Worm (Caenorhabditis elegans) whole organism, late embryonic: Measurements from ENCODE around the gene unc-22.

ENCODE experiments used
- C08G9.2 ChIP-seq: sonication (generic microtip); optimal IDR thresholded peaks from 2 replicates; lab custom pipeline; 2016; ENCODE audit warnings: mild to moderate bottlenecking, missing genetic modification characterization, moderate library complexity, missing compliant biosample characterization
- C38D4.7 ChIP-seq: fragments of 200-800 bp; sonication (Bioruptor generic); optimal IDR thresholded peaks from 2 replicates; lab custom pipeline; 2018; ENCODE audit warnings: mild to moderate bottlenecking, missing genetic modification characterization, moderate library complexity, missing compliant biosample characterization
- K02D7.2 ChIP-seq: sonication (generic microtip); optimal IDR thresholded peaks from 2 replicates; lab custom pipeline; 2017; ENCODE audit warnings: mild to moderate bottlenecking, missing genetic modification characterization, missing compliant biosample characterization
- Y22D7AL.16 ChIP-seq: sonication (generic microtip); optimal IDR thresholded peaks from 2 replicates; lab custom pipeline; 2016; ENCODE audit warnings: missing genetic modification characterization, missing compliant biosample characterization
- ahr-1 ChIP-seq: sonication (generic microtip); optimal IDR thresholded peaks from 2 replicates; lab custom pipeline; 2016; ENCODE audit warnings: missing genetic modification characterization, missing compliant biosample characterization
- ceh-18 ChIP-seq: sonication (generic microtip); optimal IDR thresholded peaks from 2 replicates; lab custom pipeline; 2016; ENCODE audit warnings: missing genetic modification characterization, missing compliant biosample characterization
- ceh-34 ChIP-seq: sonication (generic microtip); optimal IDR thresholded peaks from 2 replicates; lab custom pipeline; 2016; ENCODE audit warnings: mild to moderate bottlenecking, missing genetic modification characterization, missing compliant biosample characterization
- ceh-9 ChIP-seq: sonication (generic microtip); optimal IDR thresholded peaks from 2 replicates; lab custom pipeline; 2016; ENCODE audit warnings: mild to moderate bottlenecking, missing genetic modification characterization, inconsistent platforms, missing compliant biosample characterization
- elt-4 ChIP-seq: sonication (generic microtip); optimal IDR thresholded peaks from 2 replicates; lab custom pipeline; 2016; ENCODE audit warnings: missing genetic modification characterization, missing compliant biosample characterization
- ets-4 ChIP-seq: sonication (generic microtip); optimal IDR thresholded peaks from 2 replicates; lab custom pipeline; 2016; ENCODE audit warnings: missing genetic modification characterization, missing compliant biosample characterization
- eyg-1 ChIP-seq: sonication (generic microtip); optimal IDR thresholded peaks from 2 replicates; lab custom pipeline; 2016; ENCODE audit warnings: missing genotype, missing genetic modification characterization, missing compliant biosample characterization
- fax-1 ChIP-seq: sonication (generic microtip); optimal IDR thresholded peaks from 2 replicates; lab custom pipeline; 2016; ENCODE audit warnings: missing genotype, missing genetic modification characterization, missing compliant biosample characterization
- fkh-10 ChIP-seq: fragments of 150-350 bp; optimal IDR thresholded peaks from 2 replicates; lab custom pipeline; 2014; ENCODE audit warnings: missing biosample characterization, missing genetic modification reagents, missing genetic modification characterization
- fkh-6 ChIP-seq: sonication (generic microtip); optimal IDR thresholded peaks from 2 replicates; lab custom pipeline; 2016; ENCODE audit warnings: missing genetic modification characterization, missing compliant biosample characterization
- hlh-13 ChIP-seq: fragments of 200-800 bp; sonication (Bioruptor generic); optimal IDR thresholded peaks from 2 replicates; lab custom pipeline; 2018; ENCODE audit warnings: mild to moderate bottlenecking, missing genetic modification characterization, missing compliant biosample characterization
- hlh-6 ChIP-seq: sonication (generic microtip); optimal IDR thresholded peaks from 2 replicates; lab custom pipeline; 2016; ENCODE audit warnings: missing genotype, missing genetic modification characterization, missing compliant biosample characterization
- lin-11 ChIP-seq: fragments of 200-800 bp; sonication (Bioruptor generic); optimal IDR thresholded peaks from 2 replicates; lab custom pipeline; 2018; ENCODE audit warnings: mild to moderate bottlenecking, missing genetic modification characterization, missing compliant biosample characterization
- madf-2 ChIP-seq: sonication (generic microtip); optimal IDR thresholded peaks from 2 replicates; lab custom pipeline; 2017; ENCODE audit warnings: missing genetic modification characterization, missing compliant biosample characterization
- nhr-11 ChIP-seq: fragments of 150-350 bp; optimal IDR thresholded peaks from 2 replicates; lab custom pipeline; 2014; ENCODE audit warnings: missing biosample characterization, missing genetic modification characterization
- npax-4 ChIP-seq: sonication (generic microtip); optimal IDR thresholded peaks from 2 replicates; lab custom pipeline; 2016; ENCODE audit warnings: missing genetic modification characterization, missing compliant biosample characterization
- odd-2 ChIP-seq: sonication (generic microtip); optimal IDR thresholded peaks from 2 replicates; lab custom pipeline; 2017; ENCODE audit warnings: antibody characterized with exemption, mild to moderate bottlenecking, missing genetic modification characterization, missing compliant biosample characterization
- pag-3 ChIP-seq: sonication (generic microtip); optimal IDR thresholded peaks from 2 replicates; lab custom pipeline; 2016; ENCODE audit warnings: missing compliant biosample characterization, missing genetic modification characterization, borderline replicate concordance
- pat-9 ChIP-seq: fragments of 200-800 bp; sonication (Bioruptor generic); optimal IDR thresholded peaks from 2 replicates; lab custom pipeline; 2018; ENCODE audit warnings: mild to moderate bottlenecking, missing genetic modification characterization, moderate library complexity, missing compliant biosample characterization
- pax-1 ChIP-seq: fragments of 150-350 bp; optimal IDR thresholded peaks from 2 replicates; lab custom pipeline; 2014; ENCODE audit warnings: missing biosample characterization, missing genetic modification characterization
- pha-2 ChIP-seq: sonication (generic microtip); optimal IDR thresholded peaks from 2 replicates; lab custom pipeline; 2017; ENCODE audit warnings: mild to moderate bottlenecking, missing genetic modification characterization, missing compliant biosample characterization
- pqm-1 ChIP-seq: sonication (generic microtip); optimal IDR thresholded peaks from 2 replicates; lab custom pipeline; 2016; ENCODE audit warnings: missing genetic modification characterization, missing compliant biosample characterization
- pros-1 ChIP-seq: fragments of 150-350 bp; optimal IDR thresholded peaks from 2 replicates; lab custom pipeline; 2014; ENCODE audit warnings: missing biosample characterization, missing genetic modification reagents, missing genetic modification characterization
- sdc-2 ChIP-seq: sonication (generic microtip); optimal IDR thresholded peaks from 2 replicates; lab custom pipeline; 2016; ENCODE audit warnings: missing genotype, missing genetic modification characterization, missing compliant biosample characterization
- sox-2 ChIP-seq: fragments of 200-800 bp; sonication (Bioruptor generic); IDR thresholded peaks from 2 replicates; pipeline ENCODE4 v1.3.6; 2022; ENCODE audit warnings: missing genetic modification reagents, missing genetic modification characterization, missing compliant biosample characterization
- sox-4 ChIP-seq: sonication (generic microtip); optimal IDR thresholded peaks from 2 replicates; lab custom pipeline; 2017; ENCODE audit warnings: mild to moderate bottlenecking, missing genetic modification characterization, inconsistent platforms, missing compliant biosample characterization
- syd-9 ChIP-seq: sonication (generic microtip); optimal IDR thresholded peaks from 2 replicates; lab custom pipeline; 2016; ENCODE audit warnings: mild to moderate bottlenecking, missing genetic modification characterization, moderate library complexity, missing compliant biosample characterization
- tbx-7 ChIP-seq: sonication (generic microtip); optimal IDR thresholded peaks from 2 replicates; lab custom pipeline; 2016; ENCODE audit warnings: missing genotype, missing genetic modification characterization, missing compliant biosample characterization
- ttx-3 ChIP-seq: sonication (generic microtip); optimal IDR thresholded peaks from 2 replicates; lab custom pipeline; 2016; ENCODE audit warnings: missing genetic modification reagents, missing genetic modification characterization, missing compliant biosample characterization
- unc-42 ChIP-seq: sonication (generic microtip); optimal IDR thresholded peaks from 2 replicates; lab custom pipeline; 2016; ENCODE audit warnings: missing genotype, missing genetic modification characterization, missing compliant biosample characterization
- unc-55 ChIP-seq: sonication (generic microtip); optimal IDR thresholded peaks from 2 replicates; lab custom pipeline; 2017; ENCODE audit warnings: missing biosample characterization, missing genetic modification reagents, missing genetic modification characterization
- ztf-16 ChIP-seq: sonication (generic microtip); optimal IDR thresholded peaks from 2 replicates; lab custom pipeline; 2017; ENCODE audit warnings: missing genetic modification characterization, missing compliant biosample characterization

unc-22 gene

DNA sequence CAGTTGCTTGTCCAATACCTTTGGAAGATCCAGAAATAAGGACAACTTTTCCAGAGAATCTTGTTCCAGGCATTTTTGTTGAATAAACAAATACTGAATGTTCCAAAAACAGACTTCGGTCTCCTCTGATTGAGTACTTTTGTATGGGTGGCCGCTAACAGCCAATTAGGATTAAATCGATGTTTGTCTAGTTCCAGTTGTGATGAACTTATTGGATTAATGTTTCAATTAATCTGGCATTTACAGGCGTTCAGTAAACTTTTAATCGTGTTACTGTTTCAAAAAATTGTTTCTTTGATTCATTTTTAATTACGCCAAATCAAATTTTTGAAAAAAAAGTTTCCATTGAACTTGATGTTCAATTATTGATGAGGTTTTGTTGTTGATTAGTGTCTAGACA, 68.5 kb downstream of the unc-22 start, which contains the start of gene ZK829.1:
ZK829.1 (minus strand) TSS at position 101 of the 400 bp plus-strand sequence.
- TF ChIP-seq sox-4 (tag; lab: Kevin White, UChicago), result no peak
- no peak for TF ChIP-seq ahr-1 (tag; lab: Kevin White, UChicago)
- TF ChIP-seq madf-2, result no peak
- TF ChIP-seq syd-9 (tag; lab: Kevin White, UChicago), result no peak
- no peak for TF ChIP-seq fkh-6 (tag; lab: Kevin White, UChicago)
- no peak for TF ChIP-seq C38D4.7
- TF ChIP-seq ets-4 (tag; lab: Kevin White, UChicago), result no peak
- TF ChIP-seq tbx-7 (tag; lab: Kevin White, UChicago), result no peak
- TF ChIP-seq sox-2, result no peak
- no peak for TF ChIP-seq odd-2 (tag; lab: Kevin White, UChicago)
- no peak for TF ChIP-seq C08G9.2 (tag; lab: Kevin White, UChicago)
- TF ChIP-seq sdc-2 (tag; lab: Kevin White, UChicago), result no peak
- TF ChIP-seq nhr-11 (tag; lab: Kevin White, UChicago), result no peak

DNA sequence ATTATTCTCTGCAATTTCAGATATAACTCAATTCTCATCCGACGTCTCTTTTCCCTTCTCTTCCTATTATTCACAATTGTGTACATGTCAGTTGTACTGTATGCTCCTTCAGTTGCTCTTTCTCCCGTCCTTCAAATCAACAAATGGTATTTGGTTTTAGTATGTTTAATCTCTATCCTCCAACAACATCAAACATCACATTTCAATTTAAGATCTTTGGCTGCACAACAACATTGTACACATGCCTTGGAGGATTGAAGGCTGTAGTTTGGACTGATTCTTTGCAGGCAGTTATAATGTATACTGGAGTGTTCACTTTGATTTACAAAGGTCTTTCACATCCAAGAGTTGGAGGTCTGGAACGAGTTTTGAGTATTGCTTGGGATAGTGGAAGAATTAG, 72.3 kb downstream of the unc-22 start:
- TF ChIP-seq npax-4 (tag; lab: Kevin White, UChicago) (no peak), fax-1 (tag; lab: Kevin White, UChicago) (no peak), sox-2 (no peak), ceh-9 (tag; lab: Kevin White, UChicago) (no peak), eyg-1 (tag; lab: Kevin White, UChicago) (no peak)

DNA sequence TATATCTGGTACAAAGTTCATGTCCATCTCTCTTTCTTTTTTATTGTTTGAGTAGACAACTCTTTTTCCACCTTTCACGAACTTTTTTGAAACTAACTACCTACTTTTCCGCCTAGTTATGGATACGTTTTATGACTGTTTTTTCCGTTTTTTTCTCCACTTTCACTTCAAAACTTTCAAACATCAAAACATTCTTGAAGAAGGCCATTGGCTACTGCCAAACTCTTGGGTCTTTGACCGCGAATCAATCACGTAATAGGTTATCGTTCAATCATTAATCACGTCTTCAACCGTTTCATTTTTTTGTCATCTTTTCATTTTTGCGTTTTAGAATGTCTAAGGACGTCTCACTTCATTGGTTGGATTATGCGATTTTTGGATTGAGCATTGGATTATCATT, 73.7 kb downstream of the unc-22 start, which contains the start of gene slc-5A12:
slc-5A12 (plus strand) TSS at position 333 of the 400 bp plus-strand sequence.
- no peak for TF ChIP-seq ceh-34 (tag; lab: Kevin White, UChicago)
- no peak for TF ChIP-seq ceh-18
- TF ChIP-seq pat-9 (tag; lab: Kevin White, UChicago), result no peak
- TF ChIP-seq hlh-13 (GFP tag; lab: Kevin White, UChicago), result no peak
- no peak for TF ChIP-seq unc-42 (tag; lab: Kevin White, UChicago)
- no peak for TF ChIP-seq pag-3 (tag; lab: Kevin White, UChicago)
- no peak for TF ChIP-seq Y22D7AL.16 (tag; lab: Kevin White, UChicago)
- no peak for TF ChIP-seq hlh-6
- no peak for TF ChIP-seq unc-55 (GFP tag; lab: Kevin White, UChicago)
- no peak for TF ChIP-seq ttx-3 (tag; lab: Kevin White, UChicago)
- no peak for TF ChIP-seq ceh-9 (tag; lab: Kevin White, UChicago)
- no peak for TF ChIP-seq pax-1
- TF ChIP-seq ahr-1 (tag; lab: Kevin White, UChicago), result no peak

DNA sequence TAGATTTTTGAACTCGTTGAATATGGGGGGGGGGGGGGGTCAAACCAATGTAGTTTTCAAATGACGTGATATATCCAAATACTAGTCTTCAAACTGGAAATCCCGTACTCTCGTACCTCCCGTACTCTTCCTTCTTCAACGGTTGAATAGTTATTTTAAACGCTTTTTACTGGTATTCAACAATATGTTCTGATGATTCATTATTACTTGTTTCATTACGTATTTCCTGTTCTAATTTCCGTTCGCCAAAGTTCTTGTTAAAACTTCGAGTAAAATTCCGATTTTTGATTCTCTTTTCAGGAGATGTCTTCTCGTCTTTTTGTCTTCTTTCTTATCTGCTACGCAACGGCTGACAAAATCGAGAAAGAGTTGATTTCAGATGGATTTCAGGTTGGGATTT, 80.2 kb downstream of the unc-22 start, which contains the start of gene nhx-9:
nhx-9 (plus strand) TSS at position 301 of the 400 bp plus-strand sequence.
- no peak for TF ChIP-seq pqm-1 (tag; lab: Kevin White, UChicago)
- TF ChIP-seq Y22D7AL.16 (tag; lab: Kevin White, UChicago), result no peak
- no peak for TF ChIP-seq K02D7.2 (tag; lab: Kevin White, UChicago)
- no peak for TF ChIP-seq lin-11
- TF ChIP-seq elt-4 (tag; lab: Kevin White, UChicago), result no peak
- no peak for TF ChIP-seq fkh-10 (GFP tag; lab: Kevin White, UChicago)
- no peak for TF ChIP-seq sdc-2 (tag; lab: Kevin White, UChicago)
- no peak for TF ChIP-seq pha-2 (tag; lab: Kevin White, UChicago)
- no peak for TF ChIP-seq eyg-1 (tag; lab: Kevin White, UChicago)
- no peak for TF ChIP-seq tbx-7 (tag; lab: Kevin White, UChicago)
- TF ChIP-seq pax-1, result no peak
- TF ChIP-seq ztf-16 (tag; lab: Kevin White, UChicago), result no peak
- no peak for TF ChIP-seq C38D4.7
- no peak for TF ChIP-seq ets-4 (tag; lab: Kevin White, UChicago)
- TF ChIP-seq pag-3 (tag; lab: Kevin White, UChicago), result no peak
- no peak for TF ChIP-seq pros-1 (tag; lab: Kevin White, UChicago)
- TF ChIP-seq, all 69 proteins: peak for 0
